Worm (Caenorhabditis elegans) whole organism, midembryonic: ENCODE measurements around the gene Y60A9.3.

Source experiments
- T22C8.4 ChIP-seq: fragments of 200-800 bp; sonication (Bioruptor generic); IDR thresholded peaks from 2 replicates; pipeline ENCODE4 v1.3.6; 2022; ENCODE audit warnings: missing genetic modification characterization, missing compliant biosample characterization
- cog-1 ChIP-seq: sonication (generic microtip); optimal IDR thresholded peaks from 2 replicates; lab custom pipeline; 2016; ENCODE audit warnings: missing genetic modification characterization, missing compliant biosample characterization
- flt-1 ChIP-seq: fragments of 200-800 bp; sonication (Bioruptor generic); IDR thresholded peaks from 2 replicates; pipeline ENCODE4 v1.3.6; 2022; ENCODE audit warnings: missing genetic modification characterization, missing compliant biosample characterization
- med-1 ChIP-seq: sonication (generic microtip); optimal IDR thresholded peaks from 2 replicates; lab custom pipeline; 2017; ENCODE audit warnings: missing genetic modification characterization, mild to moderate bottlenecking, missing compliant biosample characterization, antibody characterized with exemption, missing genetic modification reagents; ENCODE audit not compliant: insufficient read depth
- ztf-23 ChIP-seq: fragments of 200-800 bp; sonication (Bioruptor generic); IDR thresholded peaks from 2 replicates; pipeline ENCODE4 v1.3.6; 2022; ENCODE audit warnings: missing genetic modification reagents, missing genetic modification characterization, missing compliant biosample characterization

- TF ChIP-seq ztf-23 (GFP tag; lab: Robert Waterston, UW) (no peak), med-1 (no peak), flt-1 (no peak), cog-1 (tag; lab: Kevin White, UChicago) (no peak), T22C8.4 (GFP tag; lab: Robert Waterston, UW) (no peak)
Measured at ce11 chrX:14370314-14370713, 12.7 kb upstream of the Y60A9.3 start, which contains the start of gene irk-3.
